Fruit fly (Drosophila melanogaster) whole organism, prepupa: ENCODE data around the gene Nrx-1.

Experiments used
- Blimp-1 ChIP-seq: fragments of 200-800 bp; sonication (Bioruptor generic); optimal IDR thresholded peaks from 3 replicates; lab custom pipeline; 2017; ENCODE audit warnings: missing biosample characterization, missing genetic modification characterization, mild to moderate bottlenecking, moderate library complexity, missing genetic modification reagents
- CG10669 ChIP-seq: fragments of 200-800 bp; sonication (Bioruptor generic); optimal IDR thresholded peaks from 3 replicates; lab custom pipeline; 2018; ENCODE audit warnings: missing biosample characterization, mild to moderate bottlenecking, missing genetic modification characterization, moderate library complexity
- CG11294 ChIP-seq: fragments of 200-800 bp; sonication (Bioruptor generic); IDR thresholded peaks from 2 replicates; pipeline ENCODE4 v1.3.6; 2022; ENCODE audit warnings: missing biosample characterization, missing genetic modification characterization
- CG11762 ChIP-seq: fragments of 200-800 bp; sonication (Bioruptor generic); optimal IDR thresholded peaks from 3 replicates; lab custom pipeline; 2016; ENCODE audit warnings: missing biosample characterization, missing genetic modification characterization; ENCODE audit not compliant: insufficient read depth
- CG15336 ChIP-seq: fragments of 200-800 bp; sonication (Bioruptor generic); IDR thresholded peaks from 2 replicates; pipeline ENCODE4 v1.3.6; 2022; ENCODE audit warnings: missing biosample characterization, missing genetic modification characterization
- CG1621 ChIP-seq: fragments of 200-800 bp; sonication (Bioruptor generic); optimal IDR thresholded peaks from 3 replicates; lab custom pipeline; 2018; ENCODE audit warnings: missing biosample characterization, mild to moderate bottlenecking, missing genetic modification characterization
- CG16779 ChIP-seq: fragments of 200-800 bp; sonication (Bioruptor generic); optimal IDR thresholded peaks from 3 replicates; lab custom pipeline; 2017; ENCODE audit warnings: missing biosample characterization, mild to moderate bottlenecking, missing genetic modification characterization
- CG31627 ChIP-seq: fragments of 200-800 bp; sonication (Bioruptor generic); optimal IDR thresholded peaks from 3 replicates; lab custom pipeline; 2016; ENCODE audit warnings: missing biosample characterization, missing genetic modification characterization
- CG32006 ChIP-seq: fragments of 200-800 bp; sonication (Bioruptor generic); optimal IDR thresholded peaks from 3 replicates; lab custom pipeline; 2017; ENCODE audit warnings: missing biosample characterization, mild to moderate bottlenecking, missing genetic modification characterization
- CG34406 ChIP-seq: fragments of 200-800 bp; sonication (Bioruptor generic); optimal IDR thresholded peaks from 3 replicates; lab custom pipeline; 2016; ENCODE audit warnings: missing biosample characterization, missing genetic modification characterization
- CG4318 ChIP-seq: fragments of 200-800 bp; sonication (Bioruptor generic); optimal IDR thresholded peaks from 3 replicates; lab custom pipeline; 2017; ENCODE audit warnings: missing biosample characterization, mild to moderate bottlenecking, missing genetic modification characterization
- CG6163 ChIP-seq: fragments of 200-800 bp; sonication (Bioruptor generic); IDR thresholded peaks from 3 replicates; pipeline ENCODE4 v1.3.6; 2022; ENCODE audit warnings: missing biosample characterization, missing genetic modification characterization
- CG6276 ChIP-seq: fragments of 200-800 bp; sonication (Bioruptor generic); optimal IDR thresholded peaks from 2 replicates; lab custom pipeline; 2017; ENCODE audit warnings: missing biosample characterization, mild to moderate bottlenecking, missing genetic modification characterization
- CG6808 ChIP-seq: fragments of 200-800 bp; sonication (Bioruptor generic); optimal IDR thresholded peaks from 3 replicates; lab custom pipeline; 2017; ENCODE audit warnings: missing biosample characterization, missing genetic modification characterization, mild to moderate bottlenecking, moderate library complexity, missing genetic modification reagents
- CG6854 ChIP-seq: fragments of 200-800 bp; sonication (Bioruptor generic); optimal IDR thresholded peaks from 2 replicates; lab custom pipeline; 2017; ENCODE audit warnings: missing biosample characterization, mild to moderate bottlenecking, missing genetic modification characterization
- CG8319 ChIP-seq: fragments of 200-800 bp; sonication (Bioruptor generic); optimal IDR thresholded peaks from 3 replicates; lab custom pipeline; 2016; ENCODE audit warnings: missing biosample characterization, missing genetic modification characterization
- CG8632 ChIP-seq: fragments of 200-800 bp; sonication (Bioruptor generic); optimal IDR thresholded peaks from 3 replicates; lab custom pipeline; 2016; ENCODE audit warnings: missing biosample characterization, missing genetic modification characterization
- Eip75B ChIP-seq: fragments of 200-800 bp; sonication (Bioruptor generic); optimal IDR thresholded peaks from 3 replicates; lab custom pipeline; 2016; ENCODE audit warnings: missing biosample characterization, missing genetic modification characterization
- Eip78C ChIP-seq: fragments of 200-800 bp; sonication (Bioruptor generic); peaks from one replicate; lab custom pipeline; 2016; ENCODE audit warnings: missing biosample characterization, missing genetic modification characterization
- Eip93F ChIP-seq: fragments of 200-800 bp; sonication (Bioruptor generic); optimal IDR thresholded peaks from 2 replicates; lab custom pipeline; 2016; ENCODE audit warnings: missing biosample characterization, mild to moderate bottlenecking, missing genetic modification characterization
- Ets21C ChIP-seq: fragments of 200-800 bp; sonication (Bioruptor generic); optimal IDR thresholded peaks from 3 replicates; lab custom pipeline; 2016; ENCODE audit warnings: missing biosample characterization, missing genetic modification characterization
- Hr38 ChIP-seq: sonication (Bioruptor generic); optimal IDR thresholded peaks from 2 replicates; lab custom pipeline; 2016; ENCODE audit warnings: missing biosample characterization, missing genetic modification characterization
- Hr39 ChIP-seq: fragments of 200-800 bp; sonication (Bioruptor generic); optimal IDR thresholded peaks from 2 replicates; lab custom pipeline; 2016; ENCODE audit warnings: missing biosample characterization, missing genetic modification characterization
- Hr4 ChIP-seq: fragments of 200-800 bp; sonication (Bioruptor generic); optimal IDR thresholded peaks from 3 replicates; lab custom pipeline; 2016; ENCODE audit warnings: missing biosample characterization, missing genetic modification characterization
- Met ChIP-seq: fragments of 200-800 bp; sonication (Bioruptor generic); optimal IDR thresholded peaks from 3 replicates; lab custom pipeline; 2016; ENCODE audit warnings: missing biosample characterization, missing genetic modification characterization
- OdsH ChIP-seq: fragments of 200-800 bp; sonication (Bioruptor generic); optimal IDR thresholded peaks from 3 replicates; lab custom pipeline; 2016; ENCODE audit warnings: missing biosample characterization, missing genetic modification characterization
- Smox ChIP-seq: fragments of 200-800 bp; sonication (Bioruptor generic); optimal IDR thresholded peaks from 3 replicates; lab custom pipeline; 2016; ENCODE audit warnings: missing biosample characterization, missing genetic modification characterization
- Sox102F ChIP-seq: fragments of 200-800 bp; sonication (Bioruptor generic); optimal IDR thresholded peaks from 2 replicates; lab custom pipeline; 2016; ENCODE audit warnings: missing biosample characterization, mild to moderate bottlenecking, missing genetic modification characterization
- Sox14 ChIP-seq: fragments of 200-800 bp; sonication (Bioruptor generic); optimal IDR thresholded peaks from 3 replicates; lab custom pipeline; 2016; ENCODE audit warnings: missing biosample characterization, missing genetic modification characterization
- achi ChIP-seq: fragments of 200-800 bp; sonication (Bioruptor generic); optimal IDR thresholded peaks from 3 replicates; lab custom pipeline; 2016; ENCODE audit warnings: missing biosample characterization, missing genetic modification characterization
- acj6 ChIP-seq: fragments of 200-800 bp; sonication (Bioruptor generic); optimal IDR thresholded peaks from 3 replicates; lab custom pipeline; 2016; ENCODE audit warnings: missing biosample characterization, missing genetic modification characterization
- cyc ChIP-seq: fragments of 200-800 bp; sonication (Bioruptor generic); optimal IDR thresholded peaks from 3 replicates; lab custom pipeline; 2016; ENCODE audit warnings: missing biosample characterization, missing genetic modification characterization
- dac ChIP-seq: fragments of 200-800 bp; sonication (Bioruptor generic); optimal IDR thresholded peaks from 2 replicates; lab custom pipeline; 2017; ENCODE audit warnings: missing biosample characterization, mild to moderate bottlenecking, missing genetic modification characterization
- dsx ChIP-seq: fragments of 200-800 bp; optimal IDR thresholded peaks from 3 replicates; lab custom pipeline; 2019; ENCODE audit warnings: missing biosample characterization, mild to moderate bottlenecking, missing genetic modification characterization, moderate library complexity; ENCODE audit not compliant: poor library complexity, severe bottlenecking
- lz ChIP-seq: fragments of 200-800 bp; sonication (Bioruptor generic); optimal IDR thresholded peaks from 3 replicates; lab custom pipeline; 2016; ENCODE audit warnings: missing biosample characterization, missing genetic modification characterization
- net ChIP-seq: fragments of 200-800 bp; sonication (Bioruptor generic); optimal IDR thresholded peaks from 3 replicates; lab custom pipeline; 2016; ENCODE audit warnings: missing biosample characterization, missing genetic modification characterization
- pdm3 ChIP-seq: fragments of 200-800 bp; sonication (Bioruptor generic); optimal IDR thresholded peaks from 3 replicates; lab custom pipeline; 2016; ENCODE audit warnings: missing biosample characterization, missing genetic modification characterization
- salr ChIP-seq, 2 experiments: fragments of 200-800 bp; sonication (Bioruptor generic); optimal IDR thresholded peaks; 3 replicates each; lab custom pipeline; 2016 to 2018; ENCODE audit warnings: missing biosample characterization in 2 of 2, missing genetic modification characterization in 2 of 2, mild to moderate bottlenecking in 1 of 2
- ss ChIP-seq, 2 experiments: fragments of 200-800 bp; sonication (Bioruptor generic); optimal IDR thresholded peaks; 2 replicates in 1 of 2; 3 replicates in 1 of 2; lab custom pipeline; 2017 to 2018; ENCODE audit warnings: mild to moderate bottlenecking in 2 of 2, missing biosample characterization in 2 of 2, missing genetic modification characterization in 2 of 2, moderate library complexity in 1 of 2
- svp ChIP-seq: fragments of 200-800 bp; sonication (Bioruptor generic); peaks from one replicate; lab custom pipeline; 2016; ENCODE audit warnings: missing biosample characterization, missing genetic modification characterization
- vri ChIP-seq: fragments of 200-800 bp; sonication (Bioruptor generic); optimal IDR thresholded peaks from 3 replicates; lab custom pipeline; 2016; ENCODE audit warnings: missing biosample characterization, mild to moderate bottlenecking, missing genetic modification characterization

Nrx-1 gene

dm6 chr3R:22524344-22525072, 56.2 kb downstream of the Nrx-1 start (continued):
- peak; percentile 27 for TF ChIP-seq Blimp-1 (GFP tag; lab: Kevin White, UChicago)
- no peak for TF ChIP-seq CG16779 (tag; lab: Kevin White, UChicago)
- no peak for TF ChIP-seq CG4318
- peak; percentile 29 for TF ChIP-seq CG31627 (GFP tag; lab: Kevin White, UChicago)
- TF ChIP-seq achi: no peak
- no peak for TF ChIP-seq dac (GFP tag; lab: Kevin White, UChicago)
- TF ChIP-seq CG32006: peak; percentile 6
- TF ChIP-seq Eip75B (GFP tag; lab: Kevin White, UChicago): peak; percentile 1
- TF ChIP-seq Sox102F: peak; percentile 12

DNA sequence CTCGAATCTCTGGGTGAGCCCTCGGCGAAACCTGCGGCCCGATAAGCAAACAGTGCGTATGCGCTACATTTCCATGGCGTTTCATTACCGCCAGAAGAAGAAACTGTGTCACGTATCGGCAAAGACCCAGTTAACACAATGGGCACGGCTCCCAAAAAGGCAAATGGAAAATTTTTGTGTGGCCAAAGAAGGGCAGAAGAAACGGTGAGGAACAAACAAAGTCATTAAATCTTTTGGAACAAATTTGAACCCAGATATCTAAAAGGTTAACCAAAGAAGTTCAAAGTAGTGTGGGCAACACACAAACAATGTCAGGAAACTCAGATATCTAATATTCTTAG, 56.7 kb downstream of the Nrx-1 start:
- TF ChIP-seq Hr4 (GFP tag; lab: Kevin White, UChicago): no peak
- TF ChIP-seq svp: peak; percentile 62

- TF ChIP-seq CG6808: peak; percentile 27
- TF ChIP-seq vri (GFP tag; lab: Kevin White, UChicago): peak; percentile 2
- TF ChIP-seq ss (GFP tag; optimal IDR thresholded peaks at IDR 0.05; lab: Kevin White, UChicago): peak in 1 of 2 experiments; percentile 20
- no peak for TF ChIP-seq CG31627 (GFP tag; lab: Kevin White, UChicago)
- TF ChIP-seq CG4318: no peak
- TF ChIP-seq Hr39 (GFP tag; lab: Kevin White, UChicago): no peak
- no peak for TF ChIP-seq Hr4 (GFP tag; lab: Kevin White, UChicago)
- no peak for TF ChIP-seq salr (GFP tag; optimal IDR thresholded peaks at IDR 0.05; lab: Kevin White, UChicago)
- TF ChIP-seq CG6163: 0 out of 3 replicates have a peak, but pooled peaks have one; percentile 26
- TF ChIP-seq lz (GFP tag; lab: Kevin White, UChicago): peak; percentile 14
- TF ChIP-seq, all 60 proteins: peak for 5
Observed at dm6 chr3R:22525546-22526352, 57.4 kb downstream of the Nrx-1 start.

- TF ChIP-seq CG11762: no peak
- TF ChIP-seq Ets21C (GFP tag; lab: Kevin White, UChicago): no peak
- TF ChIP-seq svp: peak; percentile 67
- no peak for TF ChIP-seq cyc
- no peak for TF ChIP-seq CG6854 (GFP tag; lab: Kevin White, UChicago)
- no peak for TF ChIP-seq CG8632 (GFP tag; lab: Kevin White, UChicago)
- no peak for TF ChIP-seq CG16779 (tag; lab: Kevin White, UChicago)
- TF ChIP-seq Hr38 (GFP tag; lab: Kevin White, UChicago): no peak
- TF ChIP-seq vri (GFP tag; lab: Kevin White, UChicago): no peak
- TF ChIP-seq CG15336 (GFP tag; lab: Robert Waterston, UW): no peak
- peak; percentile 10 for TF ChIP-seq net (GFP tag; lab: Kevin White, UChicago)
- peak; percentile 37 for TF ChIP-seq Met
- TF ChIP-seq acj6 (GFP tag; lab: Kevin White, UChicago): peak; percentile 33
- TF ChIP-seq pdm3 (GFP tag; lab: Kevin White, UChicago): peak; percentile 48
- no peak for TF ChIP-seq CG34406 (GFP tag; lab: Kevin White, UChicago)
- TF ChIP-seq Smox (GFP tag; lab: Kevin White, UChicago): peak; percentile 14
- peak; percentile 56; the same call in 1 of the 3 replicates for TF ChIP-seq CG6163
- no peak for TF ChIP-seq CG11294 (GFP tag; lab: Robert Waterston, UW)
- peak; percentile 34 for TF ChIP-seq CG10669
- no peak for TF ChIP-seq Eip93F (GFP tag; lab: Kevin White, UChicago)
- no peak for TF ChIP-seq CG31627 (GFP tag; lab: Kevin White, UChicago)
- peak; percentile 91 for TF ChIP-seq Eip78C (GFP tag; lab: Kevin White, UChicago)
- peak; percentile 8 for TF ChIP-seq CG1621 (tag; lab: Kevin White, UChicago)
- TF ChIP-seq OdsH: peak; percentile 28
- peak; percentile 15 for TF ChIP-seq Hr39 (GFP tag; lab: Kevin White, UChicago)
- TF ChIP-seq achi: peak; percentile 41
- TF ChIP-seq CG8319 (GFP tag; lab: Kevin White, UChicago): no peak
- TF ChIP-seq Sox14 (GFP tag; lab: Kevin White, UChicago): peak; percentile 17
- TF ChIP-seq salr (GFP tag; optimal IDR thresholded peaks at IDR 0.05; lab: Kevin White, UChicago): peak in 1 of 2 experiments; percentile 63
- TF ChIP-seq CG6276 (GFP tag; lab: Kevin White, UChicago): peak; percentile 2
- TF ChIP-seq dsx (GFP tag; lab: Kevin White, UChicago): no peak
Observed at dm6 chr3R:22526353-22526907, 58.1 kb downstream of the Nrx-1 start.
